Fruit fly (Drosophila melanogaster): Measurements from ENCODE around the gene sofe.

The sofe gene

dm6 chrX:10832369-10832768, 24.8 kb downstream of the sofe start (continued):
- TF ChIP-seq CG1602 (GFP tag; optimal IDR thresholded peaks at IDR 0.05) = peak; percentile 61
- peak; percentile 74 for TF ChIP-seq Dbx (GFP tag; IDR thresholded peaks at IDR 0.05)
- peak; percentile 10 for TF ChIP-seq CG10431 (GFP tag; optimal IDR thresholded peaks at IDR 0.05)
- TF ChIP-seq CG10654 (GFP tag; optimal IDR thresholded peaks at IDR 0.05) = peak; percentile 27
- TF ChIP-seq CG2120 (GFP tag; optimal IDR thresholded peaks at IDR 0.05) = peak; percentile 48
- no peak for TF ChIP-seq ro (GFP tag; IDR thresholded peaks at IDR 0.05)
- no peak; the same call in 2 of the 3 replicates for TF ChIP-seq CG6175 (GFP tag; IDR thresholded peaks at IDR 0.05)
- TF ChIP-seq CG30403 (GFP tag; optimal IDR thresholded peaks at IDR 0.05) = peak; percentile 70
- TF ChIP-seq Fer3 (tag; optimal IDR thresholded peaks at IDR 0.05) = peak; percentile 61
- peak; percentile 70 for TF ChIP-seq CG17829 (tag; optimal IDR thresholded peaks at IDR 0.05)
- no peak for TF ChIP-seq tap (tag; optimal IDR thresholded peaks at IDR 0.05)
- TF ChIP-seq Chrac-16 (GFP tag; optimal IDR thresholded peaks at IDR 0.05) = peak; percentile 77
- TF ChIP-seq gcm (GFP tag; optimal IDR thresholded peaks at IDR 0.05) = no peak
- TF ChIP-seq CG13424 (tag; optimal IDR thresholded peaks at IDR 0.05) = peak; percentile 42
- TF ChIP-seq CrebB (tag; optimal IDR thresholded peaks at IDR 0.05) = no peak
- TF ChIP-seq Lim3 (GFP tag; IDR thresholded peaks at IDR 0.05) = no peak
- TF ChIP-seq crc (GFP tag; optimal IDR thresholded peaks at IDR 0.05) = no peak
- peak; percentile 68 for TF ChIP-seq CG17361 (GFP tag; IDR thresholded peaks at IDR 0.05)
- TF ChIP-seq croc (GFP tag; conservative IDR thresholded peaks at IDR 0.05) = 0 out of 3 replicates have a peak, but pooled peaks have one; percentile 13
- TF ChIP-seq NC2α (GFP tag; optimal IDR thresholded peaks at IDR 0.05) = no peak
- TF ChIP-seq CG11085 (GFP tag; IDR thresholded peaks at IDR 0.05) = peak; percentile 73
- peak; percentile 45 for TF ChIP-seq dmrt99B (tag; optimal IDR thresholded peaks at IDR 0.05)
- TF ChIP-seq Dip2 (GFP tag; IDR thresholded peaks at IDR 0.05) = no peak
- TF ChIP-seq aop (GFP tag; IDR thresholded peaks at IDR 0.05) = 0 out of 2 replicates have a peak, but pooled peaks have one; percentile 6
- TF ChIP-seq CG11696 (GFP tag; IDR thresholded peaks at IDR 0.05) = no peak
- peak; percentile 15 for TF ChIP-seq CG7556 (GFP tag; optimal IDR thresholded peaks at IDR 0.05)
- peak; percentile 69 for TF ChIP-seq az2 (GFP tag; optimal IDR thresholded peaks at IDR 0.05)
- TF ChIP-seq usp (GFP tag; optimal IDR thresholded peaks at IDR 0.05) = no peak
- TF ChIP-seq Gsc (GFP tag; IDR thresholded peaks at IDR 0.05) = no peak
- no peak for TF ChIP-seq Hr78 (GFP tag; optimal IDR thresholded peaks at IDR 0.05)
- no peak for TF ChIP-seq Ravus (GFP tag; IDR thresholded peaks at IDR 0.05)
- TF ChIP-seq CG18476 (GFP tag; optimal IDR thresholded peaks at IDR 0.05) = peak; percentile 34
- TF ChIP-seq CG10147 (GFP tag; optimal IDR thresholded peaks at IDR 0.05) = peak; percentile 27
- no peak for TF ChIP-seq CG11695 (GFP tag; IDR thresholded peaks at IDR 0.05)
- TF ChIP-seq p53 (GFP tag; optimal IDR thresholded peaks at IDR 0.05) = peak; percentile 32
- TF ChIP-seq CG13123 (GFP tag; optimal IDR thresholded peaks at IDR 0.05) = peak; percentile 10
- TF ChIP-seq CHES-1-like (GFP tag; optimal IDR thresholded peaks at IDR 0.05) = peak; percentile 32
- TF ChIP-seq wdn (GFP tag; IDR thresholded peaks at IDR 0.05) = no peak
- no peak for TF ChIP-seq CG32767 (GFP tag; IDR thresholded peaks at IDR 0.05)
- no peak for TF ChIP-seq Drgx (GFP tag; IDR thresholded peaks at IDR 0.05)
- TF ChIP-seq CG4328 (GFP tag; optimal IDR thresholded peaks at IDR 0.05) = peak; percentile 33
- peak; percentile 18 for TF ChIP-seq cato (GFP tag; optimal IDR thresholded peaks at IDR 0.05; ENCODE audit: borderline replicate concordance)
- TF ChIP-seq CG1024 (GFP tag; IDR thresholded peaks at IDR 0.05) = peak; percentile 65
- no peak for TF ChIP-seq toy (GFP tag; IDR thresholded peaks at IDR 0.05)
- peak; percentile 75; the same call in 1 of the 2 replicates for TF ChIP-seq vvl (GFP tag; IDR thresholded peaks at IDR 0.05)
- TF ChIP-seq gsb (GFP tag; IDR thresholded peaks at IDR 0.05) = no peak
- no peak for TF ChIP-seq salm (tag; optimal IDR thresholded peaks at IDR 0.05)
- TF ChIP-seq CG32772 (GFP tag; IDR thresholded peaks at IDR 0.05) = peak; percentile 51
- no peak for TF ChIP-seq br (optimal IDR thresholded peaks at IDR 0.05)
- TF ChIP-seq gfzf (GFP tag; optimal IDR thresholded peaks at IDR 0.05) = no peak
- TF ChIP-seq CG17568 (GFP tag; optimal IDR thresholded peaks at IDR 0.05) = no peak
- TF ChIP-seq da (GFP tag; optimal IDR thresholded peaks at IDR 0.05) = peak; percentile 12
- TF ChIP-seq CG1792 (GFP tag; optimal IDR thresholded peaks at IDR 0.05) = no peak
